Fruit fly (Drosophila melanogaster) Kc167 (cell line): Measurements from ENCODE around the gene CG10097.

Source experiments
- Myc ChIP-seq: fragments of >200 bp; optimal IDR thresholded peaks from 2 replicates; lab custom pipeline; 2017; ENCODE audit warnings: missing external identifiers
- h ChIP-seq: fragments of >200 bp; optimal IDR thresholded peaks from 3 replicates; lab custom pipeline; 2018; ENCODE audit warnings: missing external identifiers
- insv ChIP-seq: fragments of >200 bp; optimal IDR thresholded peaks from 3 replicates; lab custom pipeline; 2018; ENCODE audit warnings: missing external identifiers
- psq ChIP-seq: fragments of >200 bp; optimal IDR thresholded peaks from 2 replicates; lab custom pipeline; 2017; ENCODE audit warnings: missing external identifiers

DNA sequence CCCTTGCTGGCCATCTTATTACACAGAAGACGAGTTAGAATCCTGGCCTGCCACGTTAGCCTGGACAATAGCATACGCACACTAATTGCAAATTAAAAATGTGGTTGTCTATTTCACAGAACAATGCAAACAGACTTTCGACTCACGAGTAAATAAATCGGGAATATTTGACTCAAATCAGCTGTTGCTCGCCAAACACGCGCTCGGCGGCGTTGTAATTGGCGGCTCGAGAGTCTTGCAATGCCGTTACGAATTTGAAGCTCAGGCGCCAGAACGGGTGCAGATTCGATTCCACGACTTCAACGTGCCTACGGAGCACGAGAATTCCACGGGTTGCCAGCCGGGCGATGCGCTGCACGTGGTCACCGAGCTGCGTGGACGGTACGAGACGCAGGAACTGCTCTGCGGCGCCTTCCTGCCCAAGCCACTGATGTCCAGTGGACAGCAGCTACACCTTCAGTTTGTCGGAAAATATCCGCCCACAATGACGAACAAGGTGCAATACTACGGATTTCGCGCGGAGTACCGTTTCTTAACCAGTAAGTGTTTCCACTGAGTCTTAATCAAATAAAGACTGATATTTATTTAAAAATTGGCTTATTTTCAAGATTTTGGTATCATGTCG is 6.0 kb upstream of the CG10097 start, which contains the start of gene DNAlig3:
- TF ChIP-seq h (no peak), psq (lab: Kevin White, UChicago) (no peak), insv (lab: Kevin White, UChicago) (peak; percentile 84), Myc (no peak)
